Fruit fly (Drosophila melanogaster) whole organism, wandering third instar larva: ENCODE results near the gene CG16781.

Experiments used
- Abd-B ChIP-seq: fragments of >200 bp; optimal IDR thresholded peaks from 2 replicates; lab custom pipeline; 2017; ENCODE audit warnings: missing biosample characterization, missing genetic modification characterization
- CG32264 ChIP-seq: fragments of 200-800 bp; sonication (Bioruptor generic); optimal IDR thresholded peaks from 2 replicates; lab custom pipeline; 2016; ENCODE audit warnings: missing biosample characterization, missing genetic modification characterization
- CG9705 ChIP-seq: fragments of 200-800 bp; sonication (Bioruptor generic); optimal IDR thresholded peaks from 2 replicates; lab custom pipeline; 2018; ENCODE audit warnings: missing biosample characterization, mild to moderate bottlenecking, missing genetic modification characterization
- CrebA ChIP-seq: fragments of 200-800 bp; sonication (Bioruptor generic); optimal IDR thresholded peaks from 2 replicates; lab custom pipeline; 2016; ENCODE audit warnings: missing biosample characterization, mild to moderate bottlenecking, missing genetic modification characterization, borderline replicate concordance
- Dfd ChIP-seq: fragments of >200 bp; optimal IDR thresholded peaks from 2 replicates; lab custom pipeline; 2017; ENCODE audit warnings: missing biosample characterization, missing genetic modification characterization
- Dif ChIP-seq: fragments of 200-275, 200-300 bp; sonication (Bioruptor generic); optimal IDR thresholded peaks from 2 replicates; lab custom pipeline; 2018; ENCODE audit warnings: missing biosample characterization, missing genetic modification characterization; ENCODE audit not compliant: partially characterized antibody
- GATAd ChIP-seq: sonication (Bioruptor generic); optimal IDR thresholded peaks from 2 replicates; lab custom pipeline; 2016; ENCODE audit warnings: missing biosample characterization, missing genetic modification characterization
- HLH106 ChIP-seq: fragments of 200-800 bp; optimal IDR thresholded peaks from 3 replicates; lab custom pipeline; 2019; ENCODE audit warnings: missing biosample characterization, mild to moderate bottlenecking, missing genetic modification characterization, moderate library complexity
- Hnf4 ChIP-seq: fragments of 200-800 bp; sonication (Bioruptor generic); optimal IDR thresholded peaks from 2 replicates; lab custom pipeline; 2016; ENCODE audit warnings: missing biosample characterization, mild to moderate bottlenecking, missing genetic modification characterization
- Hr78 ChIP-seq: fragments of >200 bp; optimal IDR thresholded peaks from 2 replicates; lab custom pipeline; 2017; ENCODE audit warnings: missing biosample characterization, missing genetic modification characterization
- Hr83 ChIP-seq: fragments of 200-300 bp; sonication (Bioruptor generic); optimal IDR thresholded peaks from 2 replicates; lab custom pipeline; 2016; ENCODE audit warnings: missing biosample characterization, mild to moderate bottlenecking, missing genetic modification characterization, moderate library complexity; ENCODE audit not compliant: poor library complexity, severe bottlenecking
- Jra ChIP-seq: sonication (Bioruptor generic); optimal IDR thresholded peaks from 2 replicates; lab custom pipeline; 2016; ENCODE audit warnings: missing biosample characterization, missing genetic modification characterization
- Mio ChIP-seq: sonication (Bioruptor generic); optimal IDR thresholded peaks from 2 replicates; lab custom pipeline; 2016; ENCODE audit warnings: missing biosample characterization, missing genetic modification characterization
- Myc ChIP-seq: fragments of >200 bp; optimal IDR thresholded peaks from 2 replicates; lab custom pipeline; 2017
- N ChIP-seq: fragments of >200 bp; optimal IDR thresholded peaks from 2 replicates; lab custom pipeline; 2018; ENCODE audit warnings: missing biosample characterization, missing external identifiers, missing genetic modification characterization
- OdsH ChIP-seq: fragments of 200-800 bp; sonication (Bioruptor generic); optimal IDR thresholded peaks from 2 replicates; lab custom pipeline; 2016; ENCODE audit warnings: missing biosample characterization, mild to moderate bottlenecking, missing genetic modification characterization
- Rel ChIP-seq, 2 experiments: fragments of 200-800 bp; sonication (Bioruptor generic) in 1 of 2; optimal IDR thresholded peaks; 2 replicates in 1 of 2; 3 replicates in 1 of 2; lab custom pipeline; 2016 to 2019; ENCODE audit warnings: mild to moderate bottlenecking in 2 of 2, missing biosample characterization in 2 of 2, missing genetic modification characterization in 2 of 2, moderate library complexity in 1 of 2
- Sp1 ChIP-seq: fragments of 200-800 bp; sonication (Bioruptor generic); optimal IDR thresholded peaks from 3 replicates; lab custom pipeline; 2019; ENCODE audit warnings: missing biosample characterization, mild to moderate bottlenecking, missing genetic modification characterization, moderate library complexity
- Vsx2 ChIP-seq: fragments of 200-300, 225-300 bp; sonication (Bioruptor generic); optimal IDR thresholded peaks from 2 replicates; lab custom pipeline; 2018; ENCODE audit warnings: missing biosample characterization, missing genetic modification characterization; ENCODE audit not compliant: partially characterized antibody
- br ChIP-seq: fragments of 200-800 bp; sonication (Bioruptor generic); optimal IDR thresholded peaks from 2 replicates; lab custom pipeline; 2016; ENCODE audit warnings: missing biosample characterization, missing genetic modification characterization
- brk ChIP-seq: fragments of 200-800 bp; sonication (Bioruptor generic); optimal IDR thresholded peaks from 2 replicates; lab custom pipeline; 2016; ENCODE audit warnings: missing biosample characterization, mild to moderate bottlenecking, missing genetic modification characterization
- dl ChIP-seq, 2 experiments: fragments of 175-275, 200-275 bp in 1 of 2; fragments of 200-275 bp in 1 of 2; sonication (Bioruptor generic); optimal IDR thresholded peaks; lab custom pipeline; 2018; ENCODE audit warnings: mild to moderate bottlenecking in 2 of 2, missing biosample characterization in 2 of 2, missing genetic modification characterization in 2 of 2, moderate library complexity in 2 of 2; ENCODE audit not compliant: partially characterized antibody in 2 of 2, insufficient read depth in 1 of 2
- dmrt93B ChIP-seq: fragments of 200-800 bp; sonication (Bioruptor generic); optimal IDR thresholded peaks from 2 replicates; lab custom pipeline; 2018; ENCODE audit warnings: missing biosample characterization, mild to moderate bottlenecking, missing genetic modification characterization
- dsf ChIP-seq: sonication (Bioruptor generic); optimal IDR thresholded peaks from 2 replicates; lab custom pipeline; 2016; ENCODE audit warnings: missing biosample characterization, missing genetic modification characterization, borderline replicate concordance
- ey ChIP-seq: fragments of 200-800 bp; sonication (Bioruptor generic); optimal IDR thresholded peaks from 2 replicates; lab custom pipeline; 2016; ENCODE audit warnings: missing biosample characterization, missing genetic modification characterization
- foxo ChIP-seq, 2 experiments: fragments of 200-800 bp; sonication (Bioruptor generic); optimal IDR thresholded peaks; 2 replicates in 1 of 2; 3 replicates in 1 of 2; lab custom pipeline; 2016 to 2017; ENCODE audit warnings: missing biosample characterization in 2 of 2, missing genetic modification characterization in 2 of 2
- fru ChIP-seq: fragments of 200-800 bp; sonication (Bioruptor generic); optimal IDR thresholded peaks from 3 replicates; lab custom pipeline; 2016; ENCODE audit warnings: missing biosample characterization, mild to moderate bottlenecking, missing genetic modification characterization
- h ChIP-seq: fragments of 200-800 bp; sonication (Bioruptor generic); optimal IDR thresholded peaks from 3 replicates; lab custom pipeline; 2016; ENCODE audit warnings: missing biosample characterization, mild to moderate bottlenecking, missing genetic modification characterization
- jim ChIP-seq: fragments of 175-275, 200-325 bp; sonication (Bioruptor generic); optimal IDR thresholded peaks from 2 replicates; lab custom pipeline; 2016; ENCODE audit warnings: missing biosample characterization, mild to moderate bottlenecking, missing genetic modification characterization
- lola ChIP-seq: fragments of >200 bp; optimal IDR thresholded peaks from 2 replicates; lab custom pipeline; 2017; ENCODE audit warnings: missing biosample characterization, missing genetic modification characterization
- pan ChIP-seq: fragments of >200 bp; optimal IDR thresholded peaks from 2 replicates; lab custom pipeline; 2017
- psq ChIP-seq: fragments of 200-800 bp; sonication (Bioruptor generic); optimal IDR thresholded peaks from 3 replicates; lab custom pipeline; 2017; ENCODE audit warnings: missing biosample characterization, mild to moderate bottlenecking, missing genetic modification characterization, moderate library complexity
- rgr ChIP-seq: fragments of 200-800 bp; sonication (Bioruptor generic); optimal IDR thresholded peaks from 3 replicates; lab custom pipeline; 2016; ENCODE audit warnings: missing biosample characterization, mild to moderate bottlenecking, missing genetic modification characterization
- sage ChIP-seq: fragments of 200-800 bp; sonication (Bioruptor generic); optimal IDR thresholded peaks from 2 replicates; lab custom pipeline; 2016; ENCODE audit warnings: missing biosample characterization, mild to moderate bottlenecking, missing genetic modification characterization
- sv ChIP-seq: fragments of 200-800 bp; sonication (Bioruptor generic); optimal IDR thresholded peaks from 3 replicates; lab custom pipeline; 2016; ENCODE audit warnings: missing biosample characterization, missing genetic modification characterization
- tai ChIP-seq: sonication (Bioruptor generic); optimal IDR thresholded peaks from 2 replicates; lab custom pipeline; 2016; ENCODE audit warnings: missing biosample characterization, missing genetic modification characterization
- usp ChIP-seq: fragments of >200 bp; optimal IDR thresholded peaks from 2 replicates; lab custom pipeline; 2017; ENCODE audit warnings: missing biosample characterization, missing genetic modification characterization
- woc ChIP-seq: sonication (Bioruptor generic); optimal IDR thresholded peaks from 2 replicates; lab custom pipeline; 2016; ENCODE audit warnings: missing biosample characterization, mild to moderate bottlenecking, missing genetic modification characterization

The CG16781 gene

dm6 chrX:3424963-3425362 lies 38.9 kb downstream of the CG16781 start:
- TF ChIP-seq tai (GFP tag; lab: Kevin White, UChicago) (no peak), sage (GFP tag; lab: Kevin White, UChicago) (peak; percentile 14), dl (GFP tag; optimal IDR thresholded peaks at IDR 0.05; lab: Kevin White, UChicago; ENCODE audit: insufficient read depth in 1 of 2, partially characterized antibody in 2 of 2) (no peak), Hr78 (GFP tag; lab: Kevin White, UChicago) (no peak), OdsH (GFP tag; lab: Kevin White, UChicago) (peak; percentile 32), Sp1 (GFP tag; lab: Kevin White, UChicago) (peak; percentile 12), Mio (GFP tag; lab: Kevin White, UChicago) (no peak), rgr (GFP tag; lab: Kevin White, UChicago) (peak; percentile 60), ey (peak; percentile 48), Myc (lab: Kevin White, UChicago) (no peak), sv (GFP tag; lab: Kevin White, UChicago) (peak; percentile 37), Rel (GFP tag; optimal IDR thresholded peaks at IDR 0.05; lab: Kevin White, UChicago) (no peak), Rel (tag; optimal IDR thresholded peaks at IDR 0.05; lab: Kevin White, UChicago) (no peak), fru (GFP tag; lab: Kevin White, UChicago) (peak; percentile 47), dmrt93B (GFP tag; lab: Kevin White, UChicago) (no peak), N (GFP tag; lab: Kevin White, UChicago) (no peak), Hnf4 (GFP tag; lab: Kevin White, UChicago) (peak; percentile 40), Jra (GFP tag; lab: Kevin White, UChicago) (no peak), Dfd (GFP tag; lab: Kevin White, UChicago) (no peak), lola (no peak), h (GFP tag; lab: Kevin White, UChicago) (peak; percentile 65), pan (lab: Kevin White, UChicago) (no peak), CrebA (GFP tag; lab: Kevin White, UChicago) (no peak), psq (peak; percentile 33), jim (GFP tag; lab: Kevin White, UChicago) (no peak), usp (GFP tag; lab: Kevin White, UChicago) (no peak), CG32264 (no peak), br (GFP tag; lab: Kevin White, UChicago) (peak; percentile 51), CG9705 (GFP tag; lab: Kevin White, UChicago) (no peak), Abd-B (GFP tag; lab: Kevin White, UChicago) (no peak), dsf (GFP tag; lab: Kevin White, UChicago) (no peak), HLH106 (tag; lab: Kevin White, UChicago) (no peak), Dif (GFP tag; lab: Kevin White, UChicago) (no peak), Hr83 (no peak), Vsx2 (no peak), foxo (GFP tag; optimal IDR thresholded peaks at IDR 0.05; lab: Kevin White, UChicago) (peak in 1 of 2 experiments; percentile 55), brk (GFP tag; lab: Kevin White, UChicago) (no peak), GATAd (no peak), woc (peak; percentile 42)

dm6 chrX:3423199-3423768 lies 40.6 kb downstream of the CG16781 start:
- TF ChIP-seq woc (no peak), Jra (GFP tag; lab: Kevin White, UChicago) (no peak), foxo (GFP tag; optimal IDR thresholded peaks at IDR 0.05; lab: Kevin White, UChicago) (no peak), fru (GFP tag; lab: Kevin White, UChicago) (peak; percentile 7)
- TF ChIP-seq, all 38 proteins: peak for 1
